Fruit fly (Drosophila melanogaster): Measurements from ENCODE around the gene mRpL1.

mRpL1 gene

dm6 chr3R:8317709-8318335 lies 16.6 kb downstream of the mRpL1 start (continued):
- TF ChIP-seq cad (GFP tag; optimal IDR thresholded peaks at IDR 0.05) (no peak), Ets97D (GFP tag; optimal IDR thresholded peaks at IDR 0.05) (no peak), ase (GFP tag; IDR thresholded peaks at IDR 0.05) (no peak), CG10366 (GFP tag; IDR thresholded peaks at IDR 0.05) (peak; percentile 68), dimm (GFP tag; IDR thresholded peaks at IDR 0.05) (no peak), pan (optimal IDR thresholded peaks at IDR 0.05) (no peak), pan (GFP tag; optimal IDR thresholded peaks at IDR 0.05 in 1 of 2, IDR thresholded peaks at IDR 0.05 in 1 of 2) (no peak), CG4404 (GFP tag; IDR thresholded peaks at IDR 0.05) (no peak), Trl (optimal IDR thresholded peaks at IDR 0.05) (peak in 1 of 2 experiments; percentile 60), Trl (GFP tag; optimal IDR thresholded peaks at IDR 0.05) (no peak), row (GFP tag; IDR thresholded peaks at IDR 0.05) (peak; percentile 47; the same call in 1 of the 3 replicates), chif (GFP tag; optimal IDR thresholded peaks at IDR 0.05) (no peak), CG18476 (GFP tag; optimal IDR thresholded peaks at IDR 0.05) (no peak), CG4360 (GFP tag; IDR thresholded peaks at IDR 0.05) (no peak), CG15479 (GFP tag; optimal IDR thresholded peaks at IDR 0.05) (peak; percentile 13), CG6689 (GFP tag; IDR thresholded peaks at IDR 0.05) (no peak), ato (GFP tag; IDR thresholded peaks at IDR 0.05; ENCODE audit: partially characterized antibody) (no peak), CG10654 (GFP tag; optimal IDR thresholded peaks at IDR 0.05) (no peak), mirr (GFP tag; optimal IDR thresholded peaks at IDR 0.05) (no peak), CG13296 (GFP tag; optimal IDR thresholded peaks at IDR 0.05) (peak; percentile 42), chm (GFP tag; IDR thresholded peaks at IDR 0.05) (no peak; the same call in 1 of the 2 replicates), CG11504 (tag; optimal IDR thresholded peaks at IDR 0.05) (no peak), Atf-2 (GFP tag; optimal IDR thresholded peaks at IDR 0.05) (no peak), abd-A (tag; optimal IDR thresholded peaks at IDR 0.05) (no peak), Hr39 (optimal IDR thresholded peaks at IDR 0.05) (no peak), Ravus (GFP tag; IDR thresholded peaks at IDR 0.05) (no peak), CG12659 (GFP tag; optimal IDR thresholded peaks at IDR 0.05) (peak; percentile 12), pfk (GFP tag; optimal IDR thresholded peaks at IDR 0.05) (no peak), gsb (GFP tag; IDR thresholded peaks at IDR 0.05) (no peak), BtbVII (GFP tag; optimal IDR thresholded peaks at IDR 0.05) (no peak), CG31224 (GFP tag; IDR thresholded peaks at IDR 0.05) (no peak), CrebB (tag; optimal IDR thresholded peaks at IDR 0.05) (no peak), CG10209 (GFP tag; optimal IDR thresholded peaks at IDR 0.05) (peak; percentile 18), btn (GFP tag; optimal IDR thresholded peaks at IDR 0.05) (no peak), tx (GFP tag; optimal IDR thresholded peaks at IDR 0.05) (no peak), fd3F (GFP tag; optimal IDR thresholded peaks at IDR 0.05) (no peak), CG10543 (GFP tag; optimal IDR thresholded peaks at IDR 0.05) (no peak), en (GFP tag; optimal IDR thresholded peaks at IDR 0.05) (no peak), HLHmδ (GFP tag; optimal IDR thresholded peaks at IDR 0.05) (no peak), CG12071 (GFP tag; optimal IDR thresholded peaks at IDR 0.05) (peak; percentile 9), slbo (GFP tag; IDR thresholded peaks at IDR 0.05) (peak; percentile 49; the same call in 1 of the 2 replicates), ac (GFP tag; optimal IDR thresholded peaks at IDR 0.05) (no peak), cas (GFP tag; IDR thresholded peaks at IDR 0.05) (no peak), CG2712 (tag; optimal IDR thresholded peaks at IDR 0.05) (no peak), CG8359 (GFP tag; optimal IDR thresholded peaks at IDR 0.05; ENCODE audit: borderline replicate concordance) (no peak), jumu (GFP tag; optimal IDR thresholded peaks at IDR 0.05) (no peak), Mes4 (GFP tag; optimal IDR thresholded peaks at IDR 0.05) (no peak), Mrtf (GFP tag; IDR thresholded peaks at IDR 0.05) (no peak), Sox100B (GFP tag; optimal IDR thresholded peaks at IDR 0.05) (no peak), dmrt99B (tag; optimal IDR thresholded peaks at IDR 0.05) (no peak), CG7357 (GFP tag; IDR thresholded peaks at IDR 0.05) (no peak), CG17912 (GFP tag; optimal IDR thresholded peaks at IDR 0.05) (no peak)
